Worm (Caenorhabditis elegans) whole organism, mixed stage, embryonic: Measurements from ENCODE around the gene sel-8.

ENCODE experiments used
- M03D4.4 ChIP-seq: sonication (generic microtip); optimal IDR thresholded peaks from 2 replicates; lab custom pipeline; 2017; ENCODE audit warnings: mild to moderate bottlenecking, missing genetic modification characterization, missing compliant biosample characterization
- bed-3 ChIP-seq: fragments of 200-800 bp; sonication (Bioruptor generic); optimal IDR thresholded peaks from 3 replicates; lab custom pipeline; 2018; ENCODE audit warnings: mild to moderate bottlenecking, missing genetic modification characterization, moderate library complexity, missing compliant biosample characterization
- blmp-1 ChIP-seq: fragments of 150-350 bp; optimal IDR thresholded peaks from 2 replicates; lab custom pipeline; 2014; ENCODE audit warnings: missing biosample characterization, missing genetic modification characterization
- ceh-39 ChIP-seq: fragments of 150-350 bp; optimal IDR thresholded peaks from 2 replicates; lab custom pipeline; 2014; ENCODE audit warnings: missing biosample characterization, missing genetic modification characterization
- ceh-83 ChIP-seq: fragments of 200-800 bp; sonication (Bioruptor generic); optimal IDR thresholded peaks from 2 replicates; lab custom pipeline; 2018; ENCODE audit warnings: mild to moderate bottlenecking, missing genetic modification characterization, missing compliant biosample characterization
- ces-1 ChIP-seq: fragments of 150-350 bp; optimal IDR thresholded peaks from 2 replicates; lab custom pipeline; 2014; ENCODE audit warnings: missing biosample characterization, missing genetic modification reagents, missing genetic modification characterization
- cnd-1 ChIP-seq: fragments of 200-800 bp; sonication (Bioruptor generic); optimal IDR thresholded peaks from 2 replicates; lab custom pipeline; 2018; ENCODE audit warnings: mild to moderate bottlenecking, missing genetic modification characterization, missing compliant biosample characterization
- drap-1 ChIP-seq: fragments of 200-800 bp; sonication (Bioruptor generic); optimal IDR thresholded peaks from 3 replicates; lab custom pipeline; 2018; ENCODE audit warnings: mild to moderate bottlenecking, missing genetic modification characterization, missing compliant biosample characterization
- elt-1 ChIP-seq: sonication (generic microtip); optimal IDR thresholded peaks from 2 replicates; lab custom pipeline; 2017; ENCODE audit warnings: missing genetic modification characterization, mild to moderate bottlenecking, missing compliant biosample characterization, antibody characterized with exemption, moderate library complexity, borderline replicate concordance; ENCODE audit not compliant: insufficient read depth
- elt-3 ChIP-seq: fragments of 150-350 bp; optimal IDR thresholded peaks from 2 replicates; lab custom pipeline; 2014; ENCODE audit warnings: missing biosample characterization, missing genetic modification characterization
- ham-2 ChIP-seq: fragments of 200-800 bp; sonication (Bioruptor generic); optimal IDR thresholded peaks from 2 replicates; lab custom pipeline; 2018; ENCODE audit warnings: mild to moderate bottlenecking, missing genetic modification characterization, missing compliant biosample characterization
- hlh-1 ChIP-seq: fragments of 150-350 bp; optimal IDR thresholded peaks from 2 replicates; lab custom pipeline; 2014; ENCODE audit warnings: missing biosample characterization, missing genetic modification reagents, missing genetic modification characterization
- lin-13 ChIP-seq: fragments of 150-350 bp; optimal IDR thresholded peaks from 2 replicates; lab custom pipeline; 2014; ENCODE audit warnings: missing biosample characterization, missing genetic modification characterization
- lin-32 ChIP-seq: fragments of 200-800 bp; sonication (Bioruptor generic); optimal IDR thresholded peaks from 2 replicates; lab custom pipeline; 2018; ENCODE audit warnings: mild to moderate bottlenecking, missing genetic modification characterization, missing compliant biosample characterization
- lsy-2 ChIP-seq: fragments of 150-350 bp; optimal IDR thresholded peaks from 2 replicates; lab custom pipeline; 2014; ENCODE audit warnings: missing biosample characterization, missing genetic modification characterization
- mab-5 ChIP-seq: fragments of 150-350 bp; optimal IDR thresholded peaks from 2 replicates; lab custom pipeline; 2014; ENCODE audit warnings: missing biosample characterization, missing genetic modification characterization
- mls-2 ChIP-seq: sonication (generic microtip); optimal IDR thresholded peaks from 2 replicates; lab custom pipeline; 2016; ENCODE audit warnings: mild to moderate bottlenecking, missing genetic modification characterization, moderate library complexity, missing compliant biosample characterization
- nhr-12 ChIP-seq: fragments of 150-350 bp; optimal IDR thresholded peaks from 2 replicates; lab custom pipeline; 2014; ENCODE audit warnings: missing biosample characterization, missing genetic modification characterization
- nhr-2 ChIP-seq: fragments of 150-350 bp; optimal IDR thresholded peaks from 2 replicates; lab custom pipeline; 2014; ENCODE audit warnings: missing biosample characterization, missing genetic modification characterization
- nhr-237 ChIP-seq: fragments of 150-350 bp; optimal IDR thresholded peaks from 2 replicates; lab custom pipeline; 2014; ENCODE audit warnings: missing biosample characterization, missing genetic modification characterization
- nhr-28 ChIP-seq: fragments of 150-350 bp; optimal IDR thresholded peaks from 2 replicates; lab custom pipeline; 2014; ENCODE audit warnings: missing biosample characterization, missing genetic modification characterization
- pha-4 ChIP-seq: fragments of 150-350 bp; optimal IDR thresholded peaks from 2 replicates; lab custom pipeline; 2018; ENCODE audit warnings: missing biosample characterization, missing genetic modification reagents, missing genetic modification characterization
- sem-2 ChIP-seq: fragments of 200-800 bp; sonication (Bioruptor generic); optimal IDR thresholded peaks from 2 replicates; lab custom pipeline; 2018; ENCODE audit warnings: mild to moderate bottlenecking, missing genetic modification characterization, missing compliant biosample characterization
- sptf-1 ChIP-seq: sonication (generic microtip); optimal IDR thresholded peaks from 2 replicates; lab custom pipeline; 2017; ENCODE audit warnings: mild to moderate bottlenecking, missing genetic modification characterization, moderate library complexity, missing compliant biosample characterization
- unc-120 ChIP-seq: sonication (generic microtip); optimal IDR thresholded peaks from 2 replicates; lab custom pipeline; 2017; ENCODE audit warnings: missing genetic modification characterization, missing compliant biosample characterization; ENCODE audit not compliant: poor library complexity, severe bottlenecking
- unc-39 ChIP-seq: fragments of 150-350 bp; optimal IDR thresholded peaks from 2 replicates; lab custom pipeline; 2014; ENCODE audit warnings: missing biosample characterization, missing genetic modification characterization
- unc-62 ChIP-seq: fragments of 150-350 bp; optimal IDR thresholded peaks from 2 replicates; lab custom pipeline; 2014; ENCODE audit warnings: missing biosample characterization, missing genetic modification reagents, missing genetic modification characterization
- zip-8 ChIP-seq: fragments of 150-350 bp; optimal IDR thresholded peaks from 2 replicates; lab custom pipeline; 2014; ENCODE audit warnings: missing biosample characterization, missing genetic modification characterization
- ztf-11 ChIP-seq: fragments of 150-350 bp; optimal IDR thresholded peaks from 2 replicates; lab custom pipeline; 2014; ENCODE audit warnings: missing biosample characterization, missing genetic modification characterization

Gene sel-8

DNA sequence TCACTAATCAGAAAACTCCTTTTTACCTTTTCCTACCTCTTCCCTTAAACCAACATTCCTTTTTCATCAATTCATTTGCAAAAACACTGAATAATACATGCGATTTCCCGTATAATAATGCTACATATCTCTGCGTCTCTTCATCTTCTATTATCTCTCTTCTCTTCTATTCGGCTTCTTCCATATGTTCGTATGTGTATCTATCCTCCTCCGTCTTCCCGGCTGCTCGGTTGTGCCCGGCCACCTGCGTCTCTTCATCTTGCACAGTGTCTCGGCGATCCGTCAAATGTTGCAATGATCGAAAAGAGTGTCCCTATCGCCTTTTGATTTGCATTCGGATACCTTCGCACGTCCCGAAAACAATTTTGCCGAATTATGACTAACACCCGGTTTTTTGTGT lies 43.6 kb downstream of the sel-8 start:
- TF ChIP-seq nhr-28 (tag; lab: Kevin White, UChicago) (no peak), elt-1 (tag; lab: Kevin White, UChicago) (no peak), sem-2 (GFP tag; lab: Kevin White, UChicago) (no peak), mls-2 (tag; lab: Kevin White, UChicago) (peak; percentile 45), bed-3 (no peak), nhr-2 (tag; lab: Kevin White, UChicago) (peak; percentile 51), ztf-11 (no peak), unc-62 (GFP tag; lab: Kevin White, UChicago) (peak; percentile 23), ces-1 (peak; percentile 38), ham-2 (GFP tag; lab: Kevin White, UChicago) (peak; percentile 3), unc-120 (tag; lab: Kevin White, UChicago) (peak; percentile 82), pha-4 (tag; lab: Kevin White, UChicago) (no peak), cnd-1 (tag; lab: Kevin White, UChicago) (no peak), elt-3 (no peak), sptf-1 (no peak), zip-8 (tag; lab: Kevin White, UChicago) (no peak), M03D4.4 (tag; lab: Kevin White, UChicago) (no peak), lsy-2 (tag; lab: Kevin White, UChicago) (peak; percentile 4), lin-32 (GFP tag; lab: Kevin White, UChicago) (no peak), ceh-39 (tag; lab: Kevin White, UChicago) (no peak), blmp-1 (tag; lab: Kevin White, UChicago) (no peak), nhr-237 (tag; lab: Kevin White, UChicago) (no peak)

DNA sequence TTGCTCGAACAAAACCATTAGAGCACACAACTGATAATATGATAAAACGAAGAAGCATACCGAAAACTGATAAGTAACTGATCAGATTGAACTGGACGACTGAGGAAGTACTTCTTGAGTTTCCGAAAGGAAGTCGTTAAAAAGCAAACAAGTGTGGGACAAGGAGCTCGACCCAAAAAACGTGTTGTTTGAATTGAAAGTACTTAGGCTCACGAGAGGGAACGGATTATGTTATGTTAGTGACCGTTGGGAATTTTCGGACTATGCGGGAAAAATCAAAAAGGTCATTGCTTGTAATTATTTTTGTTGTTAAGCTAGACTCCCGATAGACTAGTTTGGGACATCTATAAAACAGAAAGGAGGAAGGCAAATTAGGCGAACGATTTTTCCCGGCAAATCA lies 45.3 kb downstream of the sel-8 start, which contains the start of gene C48D5.3:
C48D5.3 (minus strand) TSS at position 101 of the 400 bp plus-strand sequence.
- TF ChIP-seq pha-4 (tag; lab: Kevin White, UChicago) = no peak
- TF ChIP-seq elt-3 = no peak
- no peak for TF ChIP-seq lin-13 (tag; lab: Kevin White, UChicago)
- no peak for TF ChIP-seq ceh-83 (GFP tag; lab: Kevin White, UChicago)
- no peak for TF ChIP-seq sem-2 (GFP tag; lab: Kevin White, UChicago)

DNA sequence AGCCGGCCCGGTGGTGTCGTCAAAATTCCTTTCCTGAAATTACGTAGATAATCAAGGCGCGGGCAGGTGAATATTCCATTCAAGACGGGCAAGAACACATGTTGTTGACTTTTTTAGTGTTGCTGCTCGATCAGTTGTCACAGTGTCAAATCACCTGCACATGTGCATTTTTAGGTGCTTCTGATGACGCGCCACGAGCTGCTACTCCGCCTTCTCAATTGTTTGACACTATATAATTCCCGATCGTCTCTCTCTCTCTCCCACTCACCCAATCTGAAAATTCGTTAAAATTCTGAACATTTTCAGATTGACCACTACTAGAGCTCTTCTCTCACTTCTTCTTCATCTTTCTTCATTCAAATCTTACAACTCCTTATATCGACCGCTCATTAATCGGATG lies 53.7 kb downstream of the sel-8 start, which contains the start of gene nhr-6:
nhr-6 (plus strand) TSS at position 301 of the 400 bp plus-strand sequence.
- TF ChIP-seq blmp-1 (tag; lab: Kevin White, UChicago) (no peak), ztf-11 (no peak), pha-4 (tag; lab: Kevin White, UChicago) (no peak), nhr-12 (tag; lab: Kevin White, UChicago) (no peak), cnd-1 (tag; lab: Kevin White, UChicago) (no peak), nhr-2 (tag; lab: Kevin White, UChicago) (no peak), sem-2 (GFP tag; lab: Kevin White, UChicago) (no peak), elt-1 (tag; lab: Kevin White, UChicago) (no peak), unc-39 (no peak), hlh-1 (no peak)
- TF ChIP-seq, all 35 proteins: peak for 0

DNA sequence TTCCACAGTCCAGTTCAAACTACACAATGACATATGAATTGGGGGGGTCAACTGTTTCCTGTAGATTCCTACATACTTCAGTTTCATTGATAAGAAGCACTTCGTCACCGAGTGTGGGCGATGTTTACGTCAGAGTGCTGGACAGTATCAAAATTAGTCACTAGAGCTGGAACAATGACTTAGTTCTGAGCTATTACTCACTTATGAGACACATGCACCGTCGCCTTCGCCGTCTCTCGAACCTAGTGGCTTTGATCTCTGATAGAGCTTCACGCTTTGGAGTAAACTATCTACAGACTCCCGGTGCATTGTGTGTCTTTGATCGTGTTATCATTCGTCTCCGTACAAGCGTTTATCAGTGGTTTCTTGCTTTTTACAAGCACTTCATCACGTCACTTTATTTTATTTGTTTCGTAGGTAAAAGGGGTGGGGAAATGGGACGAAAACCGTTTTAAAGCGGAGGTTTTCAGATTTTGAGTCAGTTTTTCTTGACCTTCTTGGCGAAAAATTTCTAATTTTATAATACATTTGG lies 55.5 kb downstream of the sel-8 start:
- TF ChIP-seq nhr-12 (tag; lab: Kevin White, UChicago) = no peak
- TF ChIP-seq nhr-2 (tag; lab: Kevin White, UChicago) = no peak
- no peak for TF ChIP-seq sptf-1
- no peak for TF ChIP-seq mab-5 (tag; lab: Kevin White, UChicago)
- no peak for TF ChIP-seq mls-2 (tag; lab: Kevin White, UChicago)
- TF ChIP-seq sem-2 (GFP tag; lab: Kevin White, UChicago) = no peak
- no peak for TF ChIP-seq unc-39
- no peak for TF ChIP-seq unc-120 (tag; lab: Kevin White, UChicago)
- no peak for TF ChIP-seq drap-1 (GFP tag; lab: Kevin White, UChicago)
- no peak for TF ChIP-seq ztf-11
- TF ChIP-seq blmp-1 (tag; lab: Kevin White, UChicago) = no peak
- TF ChIP-seq lin-32 (GFP tag; lab: Kevin White, UChicago) = no peak
- no peak for TF ChIP-seq elt-1 (tag; lab: Kevin White, UChicago)

DNA sequence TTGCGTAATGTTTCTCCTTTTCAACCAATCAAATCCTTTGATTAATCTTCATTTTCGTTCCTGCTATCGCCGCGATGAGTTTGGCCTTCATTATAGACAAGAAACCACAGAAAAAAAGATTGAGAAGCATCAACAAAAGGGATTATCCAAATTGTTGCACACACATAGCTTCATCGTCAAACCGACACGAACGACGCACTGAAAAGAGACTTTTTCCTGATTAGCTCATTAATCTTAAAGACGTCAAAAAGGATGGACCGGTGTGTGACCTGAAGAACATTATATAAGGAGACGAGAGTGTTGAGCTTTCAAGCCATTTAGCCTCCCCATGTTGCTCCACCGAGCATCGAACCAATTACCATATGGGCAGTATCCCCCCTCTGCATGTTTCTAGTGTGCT lies 57.2 kb downstream of the sel-8 start:
- TF ChIP-seq nhr-237 (tag; lab: Kevin White, UChicago) = no peak
- TF ChIP-seq, all 35 proteins: peak for 0
